Worm (Caenorhabditis elegans): ENCODE measurements around the gene pqn-31.

ce11 chrV:9065001-9065400 lies 44.4 kb upstream of the pqn-31 start:
- TF ChIP-seq grh-1 (GFP tag; IDR thresholded peaks at IDR 0.05) (no peak), elt-3 (tag; optimal IDR thresholded peaks at IDR 0.05) (no peak), dsc-1 (tag; optimal IDR thresholded peaks at IDR 0.05) (no peak), nhr-76 (tag; optimal IDR thresholded peaks at IDR 0.05) (no peak), unc-86 (tag; optimal IDR thresholded peaks at IDR 0.05) (no peak), lir-3 (tag; optimal IDR thresholded peaks at IDR 0.05; ENCODE audit: poor library complexity) (no peak), skn-1 (tag; optimal IDR thresholded peaks at IDR 0.05) (no peak), mep-1 (tag; optimal IDR thresholded peaks at IDR 0.05) (no peak), unc-130 (tag; optimal IDR thresholded peaks at IDR 0.05) (no peak), rnt-1 (tag; optimal IDR thresholded peaks at IDR 0.05) (no peak), lin-13 (GFP tag; optimal IDR thresholded peaks at IDR 0.05) (no peak), tlp-1 (tag; optimal IDR thresholded peaks at IDR 0.05) (no peak), snpc-4 (tag; optimal IDR thresholded peaks at IDR 0.05) (no peak)
